Fruit fly (Drosophila melanogaster) whole organism: ENCODE measurements around the gene CG18281.

Source experiments
- CG8478 ChIP-seq: fragments of >200 bp; optimal IDR thresholded peaks from 2 replicates; lab custom pipeline; 2018; ENCODE audit warnings: inconsistent platforms
- Dll ChIP-seq: fragments of >200 bp; optimal IDR thresholded peaks from 2 replicates; lab custom pipeline; 2017
- EcR ChIP-seq, 2 experiments: fragments of >200 bp; optimal IDR thresholded peaks; 2 replicates each; lab custom pipeline; 2017; ENCODE audit warnings: missing biosample characterization in 2 of 2, missing genetic modification characterization in 2 of 2, missing genetic modification reagents in 2 of 2
- pan ChIP-seq: fragments of >200 bp; optimal IDR thresholded peaks from 2 replicates; lab custom pipeline; 2017
- psq ChIP-seq: fragments of >200 bp; optimal IDR thresholded peaks from 2 replicates; lab custom pipeline; 2017
- usp ChIP-seq: fragments of >200 bp; optimal IDR thresholded peaks from 2 replicates; lab custom pipeline; 2017; ENCODE audit warnings: missing biosample characterization, missing genetic modification characterization, mixed read lengths

DNA sequence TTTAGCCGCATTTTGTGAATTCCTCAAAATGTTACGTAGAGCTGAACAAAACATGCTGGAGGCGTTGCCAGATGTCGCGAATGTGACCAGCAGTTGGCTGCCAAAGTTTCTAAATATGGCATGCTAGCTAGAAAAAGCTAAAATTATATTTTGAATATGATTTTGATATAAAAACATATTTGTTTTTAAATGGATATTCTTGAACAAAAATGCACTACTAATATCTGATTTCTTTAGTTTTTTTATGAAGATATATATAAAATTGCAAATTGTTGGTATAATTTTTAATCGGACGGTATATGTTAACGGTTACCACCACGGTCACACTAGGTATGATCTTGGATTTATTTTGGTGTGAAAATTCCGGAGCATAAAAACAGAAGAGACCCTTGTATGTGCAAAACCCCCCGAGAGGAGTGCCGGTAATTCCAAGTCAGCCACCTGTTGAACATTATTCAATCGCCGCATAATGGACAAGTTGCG, 21.1 kb downstream of the CG18281 start, which contains the start of the genes mTerf3 and CG5104:
- TF ChIP-seq psq (lab: Kevin White, UChicago) (no peak), CG8478 (lab: Kevin White, UChicago) (no peak), pan (lab: Kevin White, UChicago) (no peak), usp (GFP tag; lab: Kevin White, UChicago) (no peak), EcR (GFP tag; optimal IDR thresholded peaks at IDR 0.05; lab: Kevin White, UChicago) (no peak), Dll (no peak)
